Worm (Caenorhabditis elegans) whole organism, late embryonic: ENCODE measurements around the gene acs-15.
"Not testable (repeated sequence)": the region's sequence is repeated elsewhere in the genome, so short reads cannot be mapped to it uniquely, and the experiment has no call there.

Experiments
- ceh-30 ChIP-seq: fragments of 150-350 bp; optimal IDR thresholded peaks from 2 replicates; lab custom pipeline; 2014; ENCODE audit warnings: missing biosample characterization, missing genetic modification characterization
- ceh-6 ChIP-seq: fragments of 200-800 bp; sonication (Bioruptor generic); optimal IDR thresholded peaks from 2 replicates; lab custom pipeline; 2018; ENCODE audit warnings: mild to moderate bottlenecking, missing genetic modification characterization, missing compliant biosample characterization
- ceh-9 ChIP-seq: sonication (generic microtip); optimal IDR thresholded peaks from 2 replicates; lab custom pipeline; 2016; ENCODE audit warnings: mild to moderate bottlenecking, missing genetic modification characterization, inconsistent platforms, missing compliant biosample characterization
- che-1 ChIP-seq: sonication (generic microtip); optimal IDR thresholded peaks from 2 replicates; lab custom pipeline; 2016; ENCODE audit warnings: mild to moderate bottlenecking, missing genetic modification characterization, missing compliant biosample characterization
- dmd-4 ChIP-seq: sonication (generic microtip); optimal IDR thresholded peaks from 2 replicates; lab custom pipeline; 2016; ENCODE audit warnings: borderline replicate concordance, missing genetic modification characterization, missing compliant biosample characterization
- gmeb-2 ChIP-seq: sonication (generic microtip); optimal IDR thresholded peaks from 2 replicates; lab custom pipeline; 2016; ENCODE audit warnings: missing genetic modification characterization, inconsistent platforms, missing compliant biosample characterization
- nhr-11 ChIP-seq: fragments of 150-350 bp; optimal IDR thresholded peaks from 2 replicates; lab custom pipeline; 2014; ENCODE audit warnings: missing biosample characterization, missing genetic modification characterization
- pha-4 ChIP-seq: fragments of 150-350 bp; optimal IDR thresholded peaks from 2 replicates; lab custom pipeline; 2018; ENCODE audit warnings: missing biosample characterization, missing genetic modification reagents, missing genetic modification characterization
- ref-2 ChIP-seq: sonication (generic microtip); optimal IDR thresholded peaks from 2 replicates; lab custom pipeline; 2016; ENCODE audit warnings: missing genetic modification characterization, missing compliant biosample characterization
- unc-86 ChIP-seq: sonication (generic microtip); optimal IDR thresholded peaks from 2 replicates; lab custom pipeline; 2016; ENCODE audit warnings: missing genetic modification characterization, missing compliant biosample characterization
- zip-5 ChIP-seq: sonication (generic microtip); optimal IDR thresholded peaks from 2 replicates; lab custom pipeline; 2016; ENCODE audit warnings: missing genetic modification characterization, missing compliant biosample characterization

- TF ChIP-seq ceh-30 (tag; lab: Kevin White, UChicago); che-1 (tag; lab: Kevin White, UChicago); nhr-11 (tag; lab: Kevin White, UChicago); zip-5 (tag; lab: Kevin White, UChicago); gmeb-2 (tag; lab: Kevin White, UChicago); dmd-4 (tag; lab: Kevin White, UChicago); unc-86 (tag; lab: Kevin White, UChicago); ceh-9; pha-4 (tag; lab: Kevin White, UChicago); ref-2 (tag; lab: Kevin White, UChicago); ceh-6 (GFP tag; lab: Kevin White, UChicago): not testable (repeated sequence)
Measured at ce11 chrII:930871-931270, 1.9 kb upstream of the acs-15 start, which contains the start of gene fbxc-34.
